Worm (Caenorhabditis elegans): ENCODE data around the gene xnd-1.

DNA sequence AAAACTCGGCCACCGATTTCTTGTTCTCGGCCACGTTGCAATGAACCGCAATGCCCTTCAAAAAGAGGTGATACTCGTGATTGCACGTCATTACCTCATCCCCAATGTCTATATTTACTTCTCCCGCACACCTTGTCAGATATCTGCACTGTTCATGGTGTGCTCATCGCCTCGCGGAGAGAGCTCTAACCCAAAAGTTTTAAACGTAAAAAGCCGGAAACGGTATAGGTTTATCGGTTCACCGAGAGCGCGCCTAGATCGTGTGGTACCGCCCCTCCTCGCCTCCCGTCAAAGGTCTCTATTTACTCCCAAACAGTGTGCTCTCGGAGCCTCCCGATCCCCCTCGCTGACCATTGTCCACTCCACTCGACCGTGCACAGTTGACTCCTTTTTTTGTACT, 19.6 kb upstream of the xnd-1 start, which contains the start of gene F56D2.3:
- TF ChIP-seq W03F9.2 (tag; optimal IDR thresholded peaks at IDR 0.05) (no peak), dao-5 (tag; optimal IDR thresholded peaks at IDR 0.05) (no peak), him-1 (tag; optimal IDR thresholded peaks at IDR 0.05) (no peak)
